Worm (Caenorhabditis elegans): Measurements from ENCODE around the gene W10D9.3.

DNA sequence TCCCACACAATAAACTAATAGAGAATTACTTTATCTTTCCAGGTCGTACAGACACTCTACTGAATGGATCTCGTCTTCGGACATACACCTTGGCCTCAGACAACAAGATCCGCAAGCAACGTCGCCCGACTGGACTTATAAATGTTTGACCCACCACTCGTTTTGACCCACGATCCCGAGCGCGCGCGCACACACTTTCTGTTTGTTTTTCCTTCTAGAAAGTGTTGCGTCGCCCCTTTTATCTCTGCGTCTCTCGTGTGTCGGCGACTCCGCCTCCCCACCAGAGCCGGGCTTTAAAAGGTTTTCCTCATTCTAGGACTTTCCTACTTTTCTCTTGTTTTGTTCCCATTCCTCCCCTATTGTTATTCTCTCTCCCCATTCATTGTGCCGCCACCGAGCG is 23.5 kb downstream of the W10D9.3 start:
- TF ChIP-seq ama-1 (optimal IDR thresholded peaks at IDR 0.05) (no peak), scrt-1 (GFP tag; IDR thresholded peaks at IDR 0.05) (no peak), tbx-11 (GFP tag; IDR thresholded peaks at IDR 0.05) (no peak)
